Worm (Caenorhabditis elegans): ENCODE results near the gene ipla-1.

DNA sequence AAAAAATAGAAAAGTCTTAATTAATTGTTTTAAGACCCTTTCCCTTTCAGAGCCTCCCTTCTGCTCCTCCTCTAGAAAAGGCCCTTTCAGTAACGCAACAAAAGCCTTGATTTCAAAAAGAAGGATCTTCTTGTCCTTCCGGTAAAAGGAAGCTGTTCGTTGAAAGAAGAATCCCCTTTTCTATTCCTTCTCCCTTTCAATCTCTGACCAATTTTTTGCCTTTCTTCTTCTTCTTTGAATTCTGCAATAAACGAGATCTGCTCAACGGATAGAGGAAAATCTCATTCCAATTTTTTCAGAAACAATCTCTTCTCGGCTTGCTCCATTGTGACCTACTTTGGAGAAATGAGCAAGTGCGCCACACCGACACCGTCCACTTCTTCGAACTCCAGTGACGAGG lies 6.9 kb upstream of the ipla-1 start, which contains the start of gene F35D11.3:
- TF ChIP-seq flt-1 (GFP tag; IDR thresholded peaks at IDR 0.05) (no peak), pes-1 (GFP tag; IDR thresholded peaks at IDR 0.05) (no peak), ama-1 (optimal IDR thresholded peaks at IDR 0.05) (no peak), hmg-4 (GFP tag; optimal IDR thresholded peaks at IDR 0.05) (no peak), ets-7 (tag; optimal IDR thresholded peaks at IDR 0.05) (no peak), tra-4 (tag; optimal IDR thresholded peaks at IDR 0.05) (no peak), hnd-1 (tag; optimal IDR thresholded peaks at IDR 0.05) (no peak), ceh-36 (tag; optimal IDR thresholded peaks at IDR 0.05) (no peak), B0310.2 (tag; optimal IDR thresholded peaks at IDR 0.05) (no peak), F13C5.2 (tag; optimal IDR thresholded peaks at IDR 0.05) (no peak), ceh-13 (GFP tag; optimal IDR thresholded peaks at IDR 0.05) (no peak), hmbx-1 (tag; optimal IDR thresholded peaks at IDR 0.05) (no peak), scrt-1 (GFP tag; IDR thresholded peaks at IDR 0.05) (no peak), aly-1 (tag; optimal IDR thresholded peaks at IDR 0.05) (no peak)
